Fruit fly (Drosophila melanogaster) whole organism, adult: Measurements from ENCODE around the gene CG15638.
A peak's percentile ranks its signal among the peaks of the same experiment; 100 is the strongest.

Experiments used
- CG11617 ChIP-seq: fragments of 200-800 bp; sonication (Bioruptor generic); optimal IDR thresholded peaks from 2 replicates; lab custom pipeline; 2017; ENCODE audit warnings: mild to moderate bottlenecking, missing biosample characterization, missing genetic modification reagents, missing genetic modification characterization
- CG12768 ChIP-seq: fragments of 200-800 bp; sonication (Bioruptor generic); optimal IDR thresholded peaks from 2 replicates; lab custom pipeline; 2017; ENCODE audit warnings: missing biosample characterization, missing genetic modification characterization, mild to moderate bottlenecking, moderate library complexity, missing genetic modification reagents
- CG14711 ChIP-seq: fragments of 200-800 bp; sonication (Bioruptor generic); optimal IDR thresholded peaks from 2 replicates; lab custom pipeline; 2018; ENCODE audit warnings: missing biosample characterization, mild to moderate bottlenecking, missing genetic modification characterization, moderate library complexity
- CG1620 ChIP-seq: fragments of 200-800 bp; sonication (Bioruptor generic); optimal IDR thresholded peaks from 2 replicates; lab custom pipeline; 2016; ENCODE audit warnings: missing biosample characterization, missing genetic modification characterization
- CG33017 ChIP-seq: fragments of 200-800 bp; sonication (Bioruptor generic); optimal IDR thresholded peaks from 2 replicates; lab custom pipeline; 2018; ENCODE audit warnings: missing biosample characterization, mild to moderate bottlenecking, missing genetic modification characterization, moderate library complexity
- CG5204 ChIP-seq: fragments of 200-800 bp; sonication (Bioruptor generic); optimal IDR thresholded peaks from 2 replicates; lab custom pipeline; 2016; ENCODE audit warnings: missing biosample characterization, missing genetic modification characterization
- CG7045 ChIP-seq: fragments of 200-800 bp; sonication (Bioruptor generic); optimal IDR thresholded peaks from 2 replicates; lab custom pipeline; 2017; ENCODE audit warnings: missing biosample characterization, mild to moderate bottlenecking, missing genetic modification characterization
- CG7101 ChIP-seq: fragments of 200-800 bp; sonication (Bioruptor generic); optimal IDR thresholded peaks from 2 replicates; lab custom pipeline; 2018; ENCODE audit warnings: missing biosample characterization, mild to moderate bottlenecking, missing genetic modification characterization, moderate library complexity
- Clk ChIP-seq: fragments of 200-800 bp; sonication (Bioruptor generic); optimal IDR thresholded peaks from 2 replicates; lab custom pipeline; 2017; ENCODE audit warnings: missing biosample characterization, missing genetic modification characterization
- Crg-1 ChIP-seq: fragments of 200-800 bp; sonication (Bioruptor generic); optimal IDR thresholded peaks from 2 replicates; lab custom pipeline; 2016; ENCODE audit warnings: missing biosample characterization, missing genetic modification characterization
- Hr96 ChIP-seq: fragments of 200-800 bp; sonication (Bioruptor generic); optimal IDR thresholded peaks from 2 replicates; lab custom pipeline; 2016; ENCODE audit warnings: missing biosample characterization, missing genetic modification characterization
- Mnt ChIP-seq: fragments of 200-800 bp; sonication (Bioruptor generic); optimal IDR thresholded peaks from 2 replicates; lab custom pipeline; 2016; ENCODE audit warnings: missing biosample characterization, mild to moderate bottlenecking, missing genetic modification characterization
- bab1 ChIP-seq: fragments of 200-800 bp; sonication (Bioruptor generic); optimal IDR thresholded peaks from 3 replicates; lab custom pipeline; 2019; ENCODE audit warnings: missing biosample characterization, mild to moderate bottlenecking, missing genetic modification characterization, moderate library complexity
- cic ChIP-seq: fragments of 200-800 bp; sonication (Bioruptor generic); optimal IDR thresholded peaks from 2 replicates; lab custom pipeline; 2017; ENCODE audit warnings: missing biosample characterization, mild to moderate bottlenecking, missing genetic modification characterization, moderate library complexity
- cnc ChIP-seq, 2 experiments: fragments of >200 bp; optimal IDR thresholded peaks; 2 replicates each; lab custom pipeline; 2017
- kay ChIP-seq: fragments of 200-800 bp; sonication (Bioruptor generic); peaks from one replicate; lab custom pipeline; 2016; ENCODE audit warnings: missing biosample characterization, missing genetic modification characterization, borderline replicate concordance
- ovo ChIP-seq: fragments of 200-800 bp; sonication (Bioruptor generic); optimal IDR thresholded peaks from 2 replicates; lab custom pipeline; 2016; ENCODE audit warnings: missing biosample characterization, missing genetic modification characterization
- pad ChIP-seq: fragments of 200-800 bp; sonication (Bioruptor generic); optimal IDR thresholded peaks from 3 replicates; lab custom pipeline; 2017; ENCODE audit warnings: missing biosample characterization, missing genetic modification characterization, mild to moderate bottlenecking, moderate library complexity, missing genetic modification reagents
- tj ChIP-seq: fragments of 200-800 bp; sonication (Bioruptor generic); optimal IDR thresholded peaks from 3 replicates; lab custom pipeline; 2017; ENCODE audit warnings: missing biosample characterization, mild to moderate bottlenecking, missing genetic modification characterization, moderate library complexity
- toe ChIP-seq: fragments of 200-800 bp; sonication (Bioruptor generic); optimal IDR thresholded peaks from 2 replicates; lab custom pipeline; 2016; ENCODE audit warnings: missing biosample characterization, missing genetic modification characterization

CG15638 gene

dm6 chr2L:13547738-13548726, 12.5 kb upstream of the CG15638 start:
- no peak for TF ChIP-seq ovo (GFP tag; lab: Kevin White, UChicago)
- TF ChIP-seq toe (GFP tag; lab: Kevin White, UChicago) = peak; percentile 61
- peak; percentile 55 for TF ChIP-seq CG5204 (GFP tag; lab: Kevin White, UChicago)
- peak; percentile 58 for TF ChIP-seq Hr96 (GFP tag; lab: Kevin White, UChicago)
- TF ChIP-seq CG7101 (tag; lab: Kevin White, UChicago) = no peak
- no peak for TF ChIP-seq tj (GFP tag; lab: Kevin White, UChicago)
- no peak for TF ChIP-seq CG33017 (tag; lab: Kevin White, UChicago)
- TF ChIP-seq kay (GFP tag; lab: Kevin White, UChicago) = no peak
- TF ChIP-seq Mnt (GFP tag; lab: Kevin White, UChicago) = no peak
- TF ChIP-seq Clk (GFP tag; lab: Kevin White, UChicago) = peak; percentile 43
- TF ChIP-seq CG7045 (GFP tag; lab: Kevin White, UChicago) = peak; percentile 51
- no peak for TF ChIP-seq CG11617 (GFP tag; lab: Kevin White, UChicago)
- no peak for TF ChIP-seq cic (GFP tag; lab: Kevin White, UChicago)
- no peak for TF ChIP-seq CG12768 (GFP tag; lab: Kevin White, UChicago)

dm6 chr2L:13545678-13546077, 10.1 kb upstream of the CG15638 start:
- TF ChIP-seq Clk (GFP tag; lab: Kevin White, UChicago) (no peak), Mnt (GFP tag; lab: Kevin White, UChicago) (no peak), Hr96 (GFP tag; lab: Kevin White, UChicago) (no peak), CG11617 (GFP tag; lab: Kevin White, UChicago) (no peak), tj (GFP tag; lab: Kevin White, UChicago) (no peak), CG5204 (GFP tag; lab: Kevin White, UChicago) (no peak), kay (GFP tag; lab: Kevin White, UChicago) (no peak), CG7045 (GFP tag; lab: Kevin White, UChicago) (no peak), CG14711 (tag; lab: Kevin White, UChicago) (no peak), CG7101 (tag; lab: Kevin White, UChicago) (no peak), Crg-1 (no peak), CG12768 (GFP tag; lab: Kevin White, UChicago) (no peak), CG33017 (tag; lab: Kevin White, UChicago) (no peak), ovo (GFP tag; lab: Kevin White, UChicago) (no peak), pad (no peak), cnc (optimal IDR thresholded peaks at IDR 0.05; lab: Kevin White, UChicago) (no peak), CG1620 (no peak), bab1 (no peak)

dm6 chr2L:13542476-13542875, 6.9 kb upstream of the CG15638 start, which contains the start of gene CG9263:
Gene CG9263 (minus strand): TSS chr2L:13542576.
- TF ChIP-seq Hr96 (GFP tag; lab: Kevin White, UChicago) (no peak), CG11617 (GFP tag; lab: Kevin White, UChicago) (no peak), toe (GFP tag; lab: Kevin White, UChicago) (no peak), CG33017 (tag; lab: Kevin White, UChicago) (no peak), CG5204 (GFP tag; lab: Kevin White, UChicago) (no peak), tj (GFP tag; lab: Kevin White, UChicago) (no peak), cic (GFP tag; lab: Kevin White, UChicago) (no peak), Mnt (GFP tag; lab: Kevin White, UChicago) (no peak), Clk (GFP tag; lab: Kevin White, UChicago) (no peak)

dm6 chr2L:13541968-13542367, 6.4 kb upstream of the CG15638 start, which contains the start of gene CG16853:
Gene CG16853 (plus strand): TSS chr2L:13542268.
- no peak for TF ChIP-seq pad
- no peak for TF ChIP-seq tj (GFP tag; lab: Kevin White, UChicago)
- TF ChIP-seq bab1 = no peak
- no peak for TF ChIP-seq CG14711 (tag; lab: Kevin White, UChicago)
- TF ChIP-seq CG7101 (tag; lab: Kevin White, UChicago) = no peak
- TF ChIP-seq Clk (GFP tag; lab: Kevin White, UChicago) = no peak
- no peak for TF ChIP-seq CG5204 (GFP tag; lab: Kevin White, UChicago)
- TF ChIP-seq ovo (GFP tag; lab: Kevin White, UChicago) = no peak
- no peak for TF ChIP-seq CG12768 (GFP tag; lab: Kevin White, UChicago)
- TF ChIP-seq cic (GFP tag; lab: Kevin White, UChicago) = no peak
- TF ChIP-seq Crg-1 = no peak
- TF ChIP-seq CG1620 = no peak
- TF ChIP-seq CG7045 (GFP tag; lab: Kevin White, UChicago) = no peak
- TF ChIP-seq CG33017 (tag; lab: Kevin White, UChicago) = no peak
- no peak for TF ChIP-seq toe (GFP tag; lab: Kevin White, UChicago)

dm6 chr2L:13540704-13541103, 5.1 kb upstream of the CG15638 start, which contains the start of gene CG16852:
Gene CG16852 (plus strand): TSS chr2L:13540751.
- TF ChIP-seq CG5204 (GFP tag; lab: Kevin White, UChicago) (no peak), kay (GFP tag; lab: Kevin White, UChicago) (no peak), CG7045 (GFP tag; lab: Kevin White, UChicago) (no peak), toe (GFP tag; lab: Kevin White, UChicago) (no peak), cic (GFP tag; lab: Kevin White, UChicago) (no peak), ovo (GFP tag; lab: Kevin White, UChicago) (no peak), Clk (GFP tag; lab: Kevin White, UChicago) (no peak), tj (GFP tag; lab: Kevin White, UChicago) (no peak), bab1 (no peak), CG12768 (GFP tag; lab: Kevin White, UChicago) (no peak)
